Fruit fly (Drosophila melanogaster) Kc167 (cell line): Measurements from ENCODE around the gene CG44329.

ENCODE experiments used
- Myc ChIP-seq: fragments of >200 bp; optimal IDR thresholded peaks from 2 replicates; lab custom pipeline; 2017; ENCODE audit warnings: missing external identifiers
- Sin3A ChIP-seq: fragments of >200 bp; optimal IDR thresholded peaks from 2 replicates; lab custom pipeline; 2018; ENCODE audit warnings: missing external identifiers
- h ChIP-seq: fragments of >200 bp; optimal IDR thresholded peaks from 3 replicates; lab custom pipeline; 2018; ENCODE audit warnings: missing external identifiers
- insv ChIP-seq: fragments of >200 bp; optimal IDR thresholded peaks from 3 replicates; lab custom pipeline; 2018; ENCODE audit warnings: missing external identifiers
- psq ChIP-seq: fragments of >200 bp; optimal IDR thresholded peaks from 2 replicates; lab custom pipeline; 2017; ENCODE audit warnings: missing external identifiers
- ttk ChIP-seq: sonication (Bioruptor generic); optimal IDR thresholded peaks from 2 replicates; lab custom pipeline; 2017; ENCODE audit warnings: missing external identifiers

DNA sequence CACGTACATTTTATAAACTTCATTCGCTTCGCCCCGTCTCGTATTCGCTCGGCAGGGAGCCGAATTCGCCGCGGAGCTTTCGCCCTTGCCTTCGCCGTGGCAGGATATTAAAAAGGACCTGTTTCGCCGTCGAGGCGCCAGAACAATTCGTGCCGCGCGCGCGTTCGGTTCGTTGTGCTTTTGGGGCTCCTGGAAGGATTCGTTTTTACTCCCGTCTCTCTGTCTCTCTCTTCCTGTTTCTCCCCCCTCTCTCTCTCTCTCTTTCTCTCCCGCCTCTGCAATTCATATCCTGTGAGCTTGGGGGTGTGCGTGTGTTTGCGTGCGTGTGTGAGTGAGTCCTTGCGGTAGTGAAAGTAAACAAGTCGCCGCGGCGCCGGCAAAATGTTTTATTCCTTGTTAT, 5.7 kb upstream of the CG44329 start, which contains the start of gene CG15765:
- TF ChIP-seq Sin3A (lab: Kevin White, UChicago) = no peak
- TF ChIP-seq psq (lab: Kevin White, UChicago) = no peak
- no peak for TF ChIP-seq Myc (lab: Kevin White, UChicago)
- TF ChIP-seq h (lab: Kevin White, UChicago) = no peak
- TF ChIP-seq ttk (lab: Kevin White, UChicago) = no peak
- no peak for TF ChIP-seq insv (lab: Kevin White, UChicago)
